Worm (Caenorhabditis elegans) whole organism, L3 larva: ENCODE results near the gene srbc-13.

ENCODE experiments used
- ama-1 ChIP-seq: fragments of 150-350 bp; optimal IDR thresholded peaks from 2 replicates; lab custom pipeline; 2018
- ceh-82 ChIP-seq: fragments of 150-350 bp; optimal IDR thresholded peaks from 2 replicates; lab custom pipeline; 2014; ENCODE audit warnings: missing biosample characterization, missing genetic modification characterization
- lin-39 ChIP-seq: fragments of 150-350 bp; optimal IDR thresholded peaks from 2 replicates; lab custom pipeline; 2018; ENCODE audit warnings: missing biosample characterization, missing genetic modification reagents, missing genetic modification characterization
- mdl-1 ChIP-seq: fragments of 150-350 bp; optimal IDR thresholded peaks from 2 replicates; lab custom pipeline; 2014; ENCODE audit warnings: missing biosample characterization, missing genetic modification characterization
- nhr-12 ChIP-seq: fragments of 150-350 bp; optimal IDR thresholded peaks from 2 replicates; lab custom pipeline; 2014; ENCODE audit warnings: missing biosample characterization, missing genetic modification characterization
- sea-2 ChIP-seq: fragments of 150-350 bp; sonication (generic microtip); optimal IDR thresholded peaks from 4 replicates; lab custom pipeline; 2014; ENCODE audit warnings: missing biosample characterization, missing genetic modification reagents, missing genetic modification characterization
- skn-1 ChIP-seq: fragments of 150-350 bp; optimal IDR thresholded peaks from 2 replicates; lab custom pipeline; 2014; ENCODE audit warnings: missing biosample characterization, missing genetic modification characterization
- snpc-4 ChIP-seq: fragments of 150-350 bp; optimal IDR thresholded peaks from 2 replicates; lab custom pipeline; 2014; ENCODE audit warnings: missing biosample characterization, missing genetic modification characterization
- unc-62 ChIP-seq: fragments of 150-350 bp; sonication (generic microtip); optimal IDR thresholded peaks from 4 replicates; lab custom pipeline; 2014; ENCODE audit warnings: missing biosample characterization, missing genetic modification reagents, missing genetic modification characterization
- zag-1 ChIP-seq: fragments of 150-350 bp; optimal IDR thresholded peaks from 2 replicates; lab custom pipeline; 2014; ENCODE audit warnings: missing biosample characterization, missing genetic modification characterization

DNA sequence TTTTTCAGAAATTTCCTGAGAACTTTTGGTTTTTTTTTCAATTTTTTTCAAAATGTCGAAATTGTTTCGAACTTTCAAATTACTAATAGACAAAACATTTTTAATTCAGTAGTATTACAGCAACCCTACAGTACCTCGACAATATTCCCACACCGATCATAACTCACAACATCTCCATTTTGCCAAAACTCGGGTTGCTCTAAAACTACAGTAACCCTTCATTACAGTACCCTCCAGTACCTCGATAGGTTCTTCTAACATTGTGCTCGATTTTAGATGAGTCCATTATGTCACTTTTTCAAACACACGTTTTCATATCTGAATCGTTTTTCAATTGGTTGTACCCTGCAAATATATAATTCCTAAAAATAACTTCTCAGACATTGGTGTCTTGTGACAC lies 1.4 kb downstream of the srbc-13 start:
- no peak for TF ChIP-seq skn-1 (tag; lab: Kevin White, UChicago)
- TF ChIP-seq unc-62 (GFP tag; lab: Kevin White, UChicago): no peak
- TF ChIP-seq mdl-1 (tag; lab: Kevin White, UChicago): no peak
- no peak for TF ChIP-seq ceh-82 (tag; lab: Kevin White, UChicago)
- no peak for TF ChIP-seq ama-1 (lab: Kevin White, UChicago)
- TF ChIP-seq sea-2 (GFP tag; lab: Kevin White, UChicago): no peak
- TF ChIP-seq lin-39 (tag; lab: Kevin White, UChicago): no peak
- no peak for TF ChIP-seq nhr-12 (tag; lab: Kevin White, UChicago)
- no peak for TF ChIP-seq snpc-4
- TF ChIP-seq zag-1 (tag; lab: Kevin White, UChicago): no peak
